Worm (Caenorhabditis elegans) whole organism, L1 larva: ENCODE data around the gene F56A8.9.

Source experiments
- aly-2 ChIP-seq: fragments of 150-350 bp; optimal IDR thresholded peaks from 2 replicates; lab custom pipeline; 2014; ENCODE audit warnings: missing biosample characterization, missing genetic modification characterization
- blmp-1 ChIP-seq: fragments of 150-350 bp; optimal IDR thresholded peaks from 2 replicates; lab custom pipeline; 2014; ENCODE audit warnings: missing biosample characterization, missing genetic modification characterization
- ceh-88 ChIP-seq: fragments of 200-800 bp; sonication (Bioruptor generic); IDR thresholded peaks from 2 replicates; pipeline ENCODE4 v1.3.6; 2022; ENCODE audit warnings: missing genetic modification characterization, missing compliant biosample characterization
- dpl-1 ChIP-seq, 3 experiments: fragments of 150-350 bp in 2 of 3; sonication (generic microtip) in 1 of 3; optimal IDR thresholded peaks; 2 replicates each; lab custom pipeline; 2014 to 2017; ENCODE audit warnings: missing biosample characterization in 3 of 3, missing genetic modification characterization in 3 of 3, missing genetic modification reagents in 3 of 3
- efl-1 ChIP-seq, 4 experiments: fragments of 150-350 bp; optimal IDR thresholded peaks in 3 of 4; peaks in 1 of 4; 1 replicate in 1 of 4; 2 replicates in 3 of 4; lab custom pipeline; 2014; ENCODE audit warnings: missing biosample characterization in 2 of 4, missing genetic modification characterization in 2 of 4, missing genetic modification reagents in 2 of 4
- elt-2 ChIP-seq: sonication (generic microtip); optimal IDR thresholded peaks from 2 replicates; lab custom pipeline; 2016; ENCODE audit warnings: missing genetic modification characterization, mild to moderate bottlenecking, inconsistent platforms, missing compliant biosample characterization, missing genetic modification reagents
- elt-3 ChIP-seq, 6 experiments: fragments of 150-350 bp in 1 of 6; sonication (generic microtip); optimal IDR thresholded peaks; 2 replicates each; lab custom pipeline; 2017 to 2018; ENCODE audit warnings: missing biosample characterization in 6 of 6, missing genetic modification characterization in 6 of 6, inconsistent platforms in 1 of 6
- hpl-2 ChIP-seq: fragments of 150-350 bp; optimal IDR thresholded peaks from 2 replicates; lab custom pipeline; 2014; ENCODE audit warnings: missing biosample characterization, missing genetic modification reagents, missing genetic modification characterization
- lin-14 ChIP-seq: fragments of 200-800 bp; sonication (Bioruptor generic); optimal IDR thresholded peaks from 2 replicates; lab custom pipeline; 2018; ENCODE audit warnings: mild to moderate bottlenecking, missing genetic modification characterization, moderate library complexity, missing compliant biosample characterization
- lin-39 ChIP-seq: fragments of 150-350 bp; optimal IDR thresholded peaks from 2 replicates; lab custom pipeline; 2014; ENCODE audit warnings: missing biosample characterization, missing genetic modification reagents, missing genetic modification characterization
- lsy-2 ChIP-seq, 2 experiments: fragments of 150-350 bp; optimal IDR thresholded peaks; 2 replicates each; lab custom pipeline; 2014; ENCODE audit warnings: missing biosample characterization in 2 of 2, missing genetic modification characterization in 2 of 2
- mef-2 ChIP-seq: fragments of 150-350 bp; optimal IDR thresholded peaks from 2 replicates; lab custom pipeline; 2014; ENCODE audit warnings: missing biosample characterization, missing genetic modification characterization
- mep-1 ChIP-seq: fragments of 150-350 bp; optimal IDR thresholded peaks from 2 replicates; lab custom pipeline; 2014; ENCODE audit warnings: missing biosample characterization, missing genetic modification characterization
- nhr-19 ChIP-seq: fragments of 200-800 bp; sonication (Bioruptor generic); conservative IDR thresholded peaks from 2 replicates; pipeline ENCODE4 v1.3.6; 2022; ENCODE audit warnings: missing genetic modification characterization, missing compliant biosample characterization
- nhr-20 ChIP-seq: sonication (generic microtip); optimal IDR thresholded peaks from 2 replicates; lab custom pipeline; 2016; ENCODE audit warnings: mild to moderate bottlenecking, missing genetic modification characterization, missing compliant biosample characterization
- nhr-237 ChIP-seq: fragments of 150-350 bp; optimal IDR thresholded peaks from 2 replicates; lab custom pipeline; 2014; ENCODE audit warnings: missing biosample characterization, missing genetic modification characterization
- nhr-47 ChIP-seq: sonication (generic microtip); optimal IDR thresholded peaks from 2 replicates; lab custom pipeline; 2016; ENCODE audit warnings: mild to moderate bottlenecking, missing genetic modification characterization, moderate library complexity, missing compliant biosample characterization
- nhr-85 ChIP-seq: sonication (generic microtip); peaks from one replicate; lab custom pipeline; 2016; ENCODE audit warnings: missing genetic modification characterization, inconsistent platforms, missing compliant biosample characterization
- nhr-90 ChIP-seq: sonication (generic microtip); optimal IDR thresholded peaks from 2 replicates; lab custom pipeline; 2016; ENCODE audit warnings: mild to moderate bottlenecking, missing genetic modification characterization, missing compliant biosample characterization; ENCODE audit not compliant: poor library complexity
- rnt-1 ChIP-seq: sonication (generic microtip); optimal IDR thresholded peaks from 2 replicates; lab custom pipeline; 2016; ENCODE audit warnings: mild to moderate bottlenecking, missing genetic modification characterization, moderate library complexity, missing compliant biosample characterization
- skn-1 ChIP-seq: fragments of 150-350 bp; optimal IDR thresholded peaks from 2 replicates; lab custom pipeline; 2014; ENCODE audit warnings: missing biosample characterization, missing genetic modification characterization
- snu-23 ChIP-seq: sonication (generic microtip); optimal IDR thresholded peaks from 2 replicates; lab custom pipeline; 2016; ENCODE audit warnings: missing genetic modification characterization, missing compliant biosample characterization
- sox-4 ChIP-seq: sonication (generic microtip); optimal IDR thresholded peaks from 2 replicates; lab custom pipeline; 2016; ENCODE audit warnings: missing genetic modification characterization, missing compliant biosample characterization
- tbx-2 ChIP-seq: sonication (generic microtip); optimal IDR thresholded peaks from 2 replicates; lab custom pipeline; 2016; ENCODE audit warnings: missing genetic modification characterization, missing compliant biosample characterization
- unc-130 ChIP-seq: fragments of 150-350 bp; optimal IDR thresholded peaks from 2 replicates; lab custom pipeline; 2017; ENCODE audit warnings: missing biosample characterization, missing genetic modification characterization, inconsistent platforms
- unc-30 ChIP-seq: sonication (generic microtip); optimal IDR thresholded peaks from 2 replicates; lab custom pipeline; 2017; ENCODE audit warnings: missing biosample characterization, missing genetic modification characterization
- unc-86 ChIP-seq: sonication (generic microtip); optimal IDR thresholded peaks from 2 replicates; lab custom pipeline; 2016; ENCODE audit warnings: missing genetic modification characterization, missing compliant biosample characterization
- vab-15 ChIP-seq: sonication (generic microtip); optimal IDR thresholded peaks from 2 replicates; lab custom pipeline; 2017; ENCODE audit warnings: missing genotype, mild to moderate bottlenecking, missing genetic modification characterization, missing compliant biosample characterization
- xbp-1 ChIP-seq: sonication (generic microtip); optimal IDR thresholded peaks from 2 replicates; lab custom pipeline; 2016; ENCODE audit warnings: missing genetic modification characterization, missing compliant biosample characterization
- ztf-4 ChIP-seq: fragments of 150-350 bp; optimal IDR thresholded peaks from 2 replicates; lab custom pipeline; 2014; ENCODE audit warnings: missing biosample characterization, missing genetic modification characterization

F56A8.9 gene

ce11 chrIII:13296289-13296874 lies 41.9 kb downstream of the F56A8.9 start, which contains the start of gene npp-18 (continued):
- peak; percentile 68 for TF ChIP-seq nhr-20 (tag; lab: Kevin White, UChicago)
- peak; percentile 53 for TF ChIP-seq sox-4 (tag; lab: Kevin White, UChicago)
- TF ChIP-seq blmp-1 (tag; lab: Kevin White, UChicago) = peak; percentile 33
- peak; percentile 28 for TF ChIP-seq nhr-237 (tag; lab: Kevin White, UChicago)
- TF ChIP-seq nhr-19 (GFP tag; lab: Robert Waterston, UW) = peak; percentile 84
- TF ChIP-seq efl-1 (optimal IDR thresholded peaks at IDR 0.05; lab: Kevin White, UChicago) = peak; percentile 74 to 87
- TF ChIP-seq efl-1 (GFP tag; optimal IDR thresholded peaks at IDR 0.05 in 1 of 2; lab: Kevin White, UChicago) = peak; percentile 87 to 98
- peak; percentile 26 for TF ChIP-seq ztf-4 (tag; lab: Kevin White, UChicago)
- peak; percentile 65 for TF ChIP-seq nhr-90 (tag; lab: Kevin White, UChicago)
- TF ChIP-seq rnt-1 (tag; lab: Kevin White, UChicago) = peak; percentile 77
- peak; percentile 63 for TF ChIP-seq unc-86 (tag; lab: Kevin White, UChicago)
- TF ChIP-seq nhr-85 = peak; percentile 91
- peak; percentile 69 for TF ChIP-seq tbx-2 (tag; lab: Kevin White, UChicago)

- TF ChIP-seq xbp-1 (tag; lab: Kevin White, UChicago) (no peak), dpl-1 (GFP tag; optimal IDR thresholded peaks at IDR 0.05; lab: Kevin White, UChicago) (peak in 1 of 3 experiments; percentile 2), nhr-20 (tag; lab: Kevin White, UChicago) (no peak), snu-23 (peak; percentile 36), skn-1 (tag; lab: Kevin White, UChicago) (peak; percentile 8), efl-1 (optimal IDR thresholded peaks at IDR 0.05; lab: Kevin White, UChicago) (peak in 1 of 2 experiments; percentile 19), efl-1 (GFP tag; optimal IDR thresholded peaks at IDR 0.05 in 1 of 2; lab: Kevin White, UChicago) (peak in 1 of 2 experiments; percentile 83), lsy-2 (tag; optimal IDR thresholded peaks at IDR 0.05; lab: Kevin White, UChicago) (peak in 1 of 2 experiments; percentile 34), nhr-47 (tag; lab: Kevin White, UChicago) (peak; percentile 2), unc-30 (tag; lab: Kevin White, UChicago) (no peak), lin-14 (GFP tag; lab: Kevin White, UChicago) (no peak), mep-1 (tag; lab: Kevin White, UChicago) (peak; percentile 58), nhr-90 (tag; lab: Kevin White, UChicago) (peak; percentile 22), unc-130 (tag; lab: Kevin White, UChicago) (no peak), nhr-85 (peak; percentile 76), elt-3 (tag; optimal IDR thresholded peaks at IDR 0.05; lab: Kevin White, UChicago) (peak in 1 of 6 experiments; percentile 20), blmp-1 (tag; lab: Kevin White, UChicago) (peak; percentile 61), rnt-1 (tag; lab: Kevin White, UChicago) (peak; percentile 9), aly-2 (tag; lab: Kevin White, UChicago) (peak; percentile 19), ceh-88 (GFP tag; lab: Robert Waterston, UW) (no peak), elt-2 (tag; lab: Kevin White, UChicago) (peak; percentile 18)
- TF ChIP-seq, all 84 proteins: peak for 14
Observed at ce11 chrIII:13298722-13299431, 44.4 kb downstream of the F56A8.9 start, which contains the start of gene pgm-2. pgm-2 (plus strand) TSS chrIII:13299378.

ce11 chrIII:13301983-13302382 lies 47.5 kb downstream of the F56A8.9 start:
- TF ChIP-seq vab-15 (tag; lab: Kevin White, UChicago) = no peak
- TF ChIP-seq ceh-88 (GFP tag; lab: Robert Waterston, UW) = no peak
- no peak for TF ChIP-seq hpl-2 (GFP tag; lab: Kevin White, UChicago)
- TF ChIP-seq, all 84 proteins: peak for 0

ce11 chrIII:13302578-13302977 lies 48.1 kb downstream of the F56A8.9 start:
- TF ChIP-seq mef-2 (tag; lab: Kevin White, UChicago) = no peak
- TF ChIP-seq efl-1 (optimal IDR thresholded peaks at IDR 0.05; lab: Kevin White, UChicago) = no peak
- TF ChIP-seq efl-1 (GFP tag; optimal IDR thresholded peaks at IDR 0.05 in 1 of 2; lab: Kevin White, UChicago) = peak in 1 of 2 experiments; percentile 74
- no peak for TF ChIP-seq lin-39 (tag; lab: Kevin White, UChicago)
- TF ChIP-seq, all 84 proteins: peak for 1
